Fruit fly (Drosophila melanogaster): ENCODE results near the gene CG15602.

CG15602 gene

dm6 chrX:15766395-15766866 is 32.8 kb upstream of the CG15602 start, which contains the start of gene CG8952:
CG8952 (minus strand) TSS chrX:15766445.
- TF ChIP-seq fru (GFP tag; optimal IDR thresholded peaks at IDR 0.05) (no peak), ey (GFP tag; optimal IDR thresholded peaks at IDR 0.05) (no peak), foxo (GFP tag; optimal IDR thresholded peaks at IDR 0.05) (no peak), Dif (GFP tag; optimal IDR thresholded peaks at IDR 0.05; ENCODE audit: partially characterized antibody) (no peak), br (GFP tag; optimal IDR thresholded peaks at IDR 0.05) (no peak)

- TF ChIP-seq Rel (GFP tag; optimal IDR thresholded peaks at IDR 0.05) (no peak), Rel (tag; optimal IDR thresholded peaks at IDR 0.05) (no peak), CrebA (GFP tag; optimal IDR thresholded peaks at IDR 0.05; ENCODE audit: borderline replicate concordance) (no peak)
Measured at dm6 chrX:15769457-15769856, 29.8 kb upstream of the CG15602 start, which contains the start of gene CG33172. CG33172 (plus strand) TSS chrX:15769664.

dm6 chrX:15772663-15773062 is 26.6 kb upstream of the CG15602 start, which contains the start of gene CG43672:
CG43672 (plus strand) TSS chrX:15772963.
- TF ChIP-seq CG9705 (GFP tag; optimal IDR thresholded peaks at IDR 0.05), result no peak
- no peak for TF ChIP-seq Abd-B (GFP tag; optimal IDR thresholded peaks at IDR 0.05)
- no peak for TF ChIP-seq Jra (GFP tag; optimal IDR thresholded peaks at IDR 0.05)
- TF ChIP-seq Hr78 (GFP tag; optimal IDR thresholded peaks at IDR 0.05), result no peak
- no peak for TF ChIP-seq CrebA (GFP tag; optimal IDR thresholded peaks at IDR 0.05; ENCODE audit: borderline replicate concordance)
- no peak for TF ChIP-seq pan (optimal IDR thresholded peaks at IDR 0.05)
- no peak for TF ChIP-seq Sp1 (GFP tag; optimal IDR thresholded peaks at IDR 0.05)
- TF ChIP-seq Rel (GFP tag; optimal IDR thresholded peaks at IDR 0.05), result no peak
- TF ChIP-seq Rel (tag; optimal IDR thresholded peaks at IDR 0.05), result no peak
- TF ChIP-seq br (GFP tag; optimal IDR thresholded peaks at IDR 0.05), result no peak
- TF ChIP-seq HLH106 (tag; optimal IDR thresholded peaks at IDR 0.05), result no peak
- TF ChIP-seq Vsx2 (GFP tag; optimal IDR thresholded peaks at IDR 0.05; ENCODE audit: partially characterized antibody), result no peak

dm6 chrX:15778846-15779245 is 20.4 kb upstream of the CG15602 start, which contains the start of gene CG43673:
CG43673 (plus strand) TSS chrX:15779146.
- TF ChIP-seq pan (optimal IDR thresholded peaks at IDR 0.05) (no peak), usp (GFP tag; optimal IDR thresholded peaks at IDR 0.05) (no peak), sv (GFP tag; optimal IDR thresholded peaks at IDR 0.05) (no peak), GATAd (GFP tag; optimal IDR thresholded peaks at IDR 0.05) (no peak), dsf (GFP tag; optimal IDR thresholded peaks at IDR 0.05; ENCODE audit: borderline replicate concordance) (no peak), h (GFP tag; optimal IDR thresholded peaks at IDR 0.05) (no peak), rgr (GFP tag; optimal IDR thresholded peaks at IDR 0.05) (no peak), CG9705 (GFP tag; optimal IDR thresholded peaks at IDR 0.05) (no peak), foxo (GFP tag; optimal IDR thresholded peaks at IDR 0.05) (no peak), lola (GFP tag; optimal IDR thresholded peaks at IDR 0.05) (no peak), Jra (GFP tag; optimal IDR thresholded peaks at IDR 0.05) (no peak), CG32264 (GFP tag; optimal IDR thresholded peaks at IDR 0.05) (no peak), Hnf4 (GFP tag; optimal IDR thresholded peaks at IDR 0.05) (no peak), Rel (GFP tag; optimal IDR thresholded peaks at IDR 0.05) (no peak), Rel (tag; optimal IDR thresholded peaks at IDR 0.05) (no peak), CrebA (GFP tag; optimal IDR thresholded peaks at IDR 0.05; ENCODE audit: borderline replicate concordance) (no peak), Dif (GFP tag; optimal IDR thresholded peaks at IDR 0.05; ENCODE audit: partially characterized antibody) (no peak), N (GFP tag; optimal IDR thresholded peaks at IDR 0.05) (no peak), dmrt93B (GFP tag; optimal IDR thresholded peaks at IDR 0.05) (no peak), psq (GFP tag; optimal IDR thresholded peaks at IDR 0.05) (no peak)

- TF ChIP-seq Dfd (GFP tag; optimal IDR thresholded peaks at IDR 0.05) (no peak), jim (GFP tag; optimal IDR thresholded peaks at IDR 0.05) (no peak), foxo (GFP tag; optimal IDR thresholded peaks at IDR 0.05) (no peak), dsf (GFP tag; optimal IDR thresholded peaks at IDR 0.05; ENCODE audit: borderline replicate concordance) (no peak), OdsH (GFP tag; optimal IDR thresholded peaks at IDR 0.05) (no peak), Hr78 (GFP tag; optimal IDR thresholded peaks at IDR 0.05) (no peak), dmrt93B (GFP tag; optimal IDR thresholded peaks at IDR 0.05) (no peak), tai (GFP tag; optimal IDR thresholded peaks at IDR 0.05) (no peak), Hnf4 (GFP tag; optimal IDR thresholded peaks at IDR 0.05) (no peak), Rel (GFP tag; optimal IDR thresholded peaks at IDR 0.05) (no peak), Rel (tag; optimal IDR thresholded peaks at IDR 0.05) (no peak), rgr (GFP tag; optimal IDR thresholded peaks at IDR 0.05) (no peak), N (GFP tag; optimal IDR thresholded peaks at IDR 0.05) (no peak), pan (optimal IDR thresholded peaks at IDR 0.05) (no peak), Vsx2 (GFP tag; optimal IDR thresholded peaks at IDR 0.05; ENCODE audit: partially characterized antibody) (no peak), h (GFP tag; optimal IDR thresholded peaks at IDR 0.05) (no peak), sage (GFP tag; optimal IDR thresholded peaks at IDR 0.05) (no peak), brk (GFP tag; optimal IDR thresholded peaks at IDR 0.05) (no peak)
Measured at dm6 chrX:15783610-15784009, 15.6 kb upstream of the CG15602 start, which contains the start of gene Efhc1.1. Efhc1.1 (minus strand) TSS chrX:15783710.
